Worm (Caenorhabditis elegans) whole organism, L4 larva: ENCODE measurements around the gene phat-4.

Source experiments
- ceh-82 ChIP-seq: sonication (generic microtip); optimal IDR thresholded peaks from 2 replicates; lab custom pipeline; 2017; ENCODE audit warnings: missing biosample characterization, missing genetic modification characterization
- ces-1 ChIP-seq: fragments of 150-350 bp; sonication (generic microtip); optimal IDR thresholded peaks from 4 replicates; lab custom pipeline; 2014; ENCODE audit warnings: missing biosample characterization, missing genetic modification reagents, missing genetic modification characterization
- fos-1 ChIP-seq: fragments of 150-350 bp; optimal IDR thresholded peaks from 2 replicates; lab custom pipeline; 2014; ENCODE audit warnings: missing biosample characterization, missing genetic modification characterization
- lin-13 ChIP-seq: fragments of 150-350 bp; optimal IDR thresholded peaks from 2 replicates; lab custom pipeline; 2014; ENCODE audit warnings: missing biosample characterization, missing genetic modification reagents, missing genetic modification characterization
- lin-29 ChIP-seq: fragments of 200-800 bp; sonication (Bioruptor generic); IDR thresholded peaks from 2 replicates; pipeline ENCODE4 v1.3.6; 2022; ENCODE audit warnings: missing genetic modification reagents, missing genetic modification characterization, missing compliant biosample characterization
- nhr-11 ChIP-seq: fragments of 150-350 bp; optimal IDR thresholded peaks from 2 replicates; lab custom pipeline; 2014; ENCODE audit warnings: missing biosample characterization, missing genetic modification characterization
- nhr-25 ChIP-seq: sonication (generic microtip); optimal IDR thresholded peaks from 2 replicates; lab custom pipeline; 2017; ENCODE audit warnings: missing genetic modification characterization, mild to moderate bottlenecking, missing compliant biosample characterization, antibody characterized with exemption, moderate library complexity, borderline replicate concordance; ENCODE audit not compliant: insufficient read depth
- nhr-76 ChIP-seq: fragments of 150-350 bp; optimal IDR thresholded peaks from 2 replicates; lab custom pipeline; 2014; ENCODE audit warnings: missing biosample characterization, missing genetic modification characterization
- pha-4 ChIP-seq, 2 experiments: fragments of 150-350 bp in 1 of 2; fragments of 200-800 bp in 1 of 2; sonication (Bioruptor generic) in 1 of 2; IDR thresholded peaks in 1 of 2; optimal IDR thresholded peaks in 1 of 2; 2 replicates each; pipeline versions ENCODE4 v1.3.6 to Lab custom; 2014 to 2022; ENCODE audit warnings: missing genetic modification characterization in 2 of 2, missing genetic modification reagents in 2 of 2, missing biosample characterization in 1 of 2, missing compliant biosample characterization in 1 of 2
- skn-1 ChIP-seq: fragments of 150-350 bp; optimal IDR thresholded peaks from 2 replicates; lab custom pipeline; 2014; ENCODE audit warnings: missing biosample characterization, missing genetic modification characterization
- unc-130 ChIP-seq: sonication (generic microtip); optimal IDR thresholded peaks from 2 replicates; lab custom pipeline; 2016; ENCODE audit warnings: missing genetic modification reagents, missing genetic modification characterization, missing compliant biosample characterization
- ztf-11 ChIP-seq: fragments of 150-350 bp; optimal IDR thresholded peaks from 2 replicates; lab custom pipeline; 2014; ENCODE audit warnings: missing biosample characterization, missing genetic modification characterization

DNA sequence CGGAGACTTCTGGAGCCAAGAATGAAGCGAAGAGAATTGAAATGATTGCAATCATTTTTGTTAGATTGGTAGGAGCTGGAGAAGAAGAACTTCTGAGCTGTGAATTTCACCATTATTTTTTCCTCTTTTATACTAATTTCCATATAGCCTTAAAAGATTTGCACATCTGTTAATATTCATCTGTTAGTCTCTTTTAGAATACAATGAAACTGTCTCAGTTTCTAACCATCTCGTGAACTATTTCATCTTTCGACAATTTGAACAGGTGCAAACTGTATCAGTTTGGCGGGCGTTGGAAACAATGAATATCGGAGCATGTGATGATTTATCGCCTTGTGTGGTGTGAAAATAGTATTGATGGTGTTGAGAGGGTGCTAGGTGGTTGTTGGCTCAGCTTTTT lies 7.3 kb upstream of the phat-4 start, which contains the start of gene phat-5:
- TF ChIP-seq lin-13 (GFP tag; lab: Kevin White, UChicago) (no peak), fos-1 (tag; lab: Kevin White, UChicago) (no peak), unc-130 (no peak), ceh-82 (no peak), lin-29 (GFP tag; lab: Robert Waterston, UW) (no peak), pha-4 (GFP tag; IDR thresholded peaks at IDR 0.05; lab: Robert Waterston, UW) (no peak), pha-4 (tag; optimal IDR thresholded peaks at IDR 0.05; lab: Kevin White, UChicago) (no peak), skn-1 (tag; lab: Kevin White, UChicago) (no peak), nhr-25 (tag; lab: Kevin White, UChicago) (no peak), nhr-11 (tag; lab: Kevin White, UChicago) (no peak), ztf-11 (tag; lab: Kevin White, UChicago) (no peak), ces-1 (GFP tag; lab: Kevin White, UChicago) (no peak), nhr-76 (no peak)
